Fruit fly (Drosophila melanogaster): Measurements from ENCODE around the gene mei-41.

dm6 chrX:16371923-16372322, 19.6 kb upstream of the mei-41 start:
- TF ChIP-seq CG12744 (GFP tag; optimal IDR thresholded peaks at IDR 0.05) (no peak), CG31388 (GFP tag; optimal IDR thresholded peaks at IDR 0.05) (no peak), CG17359 (tag; optimal IDR thresholded peaks at IDR 0.05) (no peak), Nf-YB (GFP tag; optimal IDR thresholded peaks at IDR 0.05) (no peak), cas (GFP tag; IDR thresholded peaks at IDR 0.05) (no peak)

Data from whole organism, embryonic.